Fruit fly (Drosophila melanogaster): ENCODE measurements around the gene velo.

DNA sequence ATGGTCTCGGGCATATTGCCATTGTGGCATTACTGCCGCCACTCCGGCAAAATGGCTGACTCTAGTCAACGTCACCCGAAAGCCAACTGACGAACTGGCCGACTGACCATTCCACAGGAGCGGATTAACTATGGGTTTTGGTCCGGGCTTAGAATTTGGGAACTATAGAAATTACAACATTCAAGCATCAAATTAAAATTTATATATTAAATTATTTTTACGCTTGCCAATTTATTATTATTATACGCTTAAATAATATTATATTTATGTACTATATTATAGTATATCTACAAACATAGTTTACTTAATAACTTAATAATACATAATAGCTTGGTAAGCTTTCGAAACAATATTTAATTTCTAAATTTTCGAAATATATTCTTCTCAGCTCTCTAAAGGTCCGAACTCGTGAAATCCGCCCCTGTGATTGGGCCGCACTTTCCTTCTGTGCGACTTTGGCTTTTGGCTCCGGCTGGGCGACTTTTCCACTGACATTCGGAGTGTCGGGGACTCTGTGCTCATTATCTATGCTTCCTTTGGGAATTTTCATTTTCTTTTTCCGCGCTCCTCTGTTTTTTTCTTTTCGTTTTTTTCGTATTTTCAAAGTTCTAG lies 44.9 kb upstream of the velo start:
- TF ChIP-seq psq (optimal IDR thresholded peaks at IDR 0.05), result no peak
- no peak for TF ChIP-seq Sin3A (optimal IDR thresholded peaks at IDR 0.05)
- no peak for TF ChIP-seq insv (optimal IDR thresholded peaks at IDR 0.05)
- TF ChIP-seq Myc (optimal IDR thresholded peaks at IDR 0.05), result no peak
- no peak for TF ChIP-seq h (optimal IDR thresholded peaks at IDR 0.05)
- TF ChIP-seq ttk (optimal IDR thresholded peaks at IDR 0.05), result no peak
